Fruit fly (Drosophila melanogaster) whole organism, embryonic: ENCODE data around the gene Hph.

Source experiments
- B-H2 ChIP-seq: fragments of 200-800 bp; sonication (Bioruptor generic); optimal IDR thresholded peaks from 2 replicates; lab custom pipeline; 2018; ENCODE audit warnings: missing biosample characterization, mild to moderate bottlenecking, missing genetic modification characterization
- Blimp-1 ChIP-seq: fragments of 200-800 bp; sonication (Bioruptor generic); optimal IDR thresholded peaks from 3 replicates; lab custom pipeline; 2018; ENCODE audit warnings: missing biosample characterization, missing genetic modification characterization, mild to moderate bottlenecking, moderate library complexity, missing genetic modification reagents
- CG10274 ChIP-seq: fragments of 200-800 bp; sonication (Bioruptor generic); optimal IDR thresholded peaks from 3 replicates; lab custom pipeline; 2017; ENCODE audit warnings: missing biosample characterization, mild to moderate bottlenecking, missing genetic modification characterization
- CG10321 ChIP-seq: fragments of 200-800 bp; sonication (Bioruptor generic); IDR thresholded peaks from 2 replicates; pipeline ENCODE4 v1.3.6; 2022; ENCODE audit warnings: missing biosample characterization, missing genetic modification characterization
- CG10543 ChIP-seq: fragments of 200-800 bp; sonication (Bioruptor generic); optimal IDR thresholded peaks from 3 replicates; lab custom pipeline; 2017; ENCODE audit warnings: missing biosample characterization, mild to moderate bottlenecking, missing genetic modification characterization, moderate library complexity
- CG11398 ChIP-seq: fragments of 200-800 bp; sonication (Bioruptor generic); optimal IDR thresholded peaks from 2 replicates; lab custom pipeline; 2016; ENCODE audit warnings: missing biosample characterization, missing genetic modification characterization
- CG12236 ChIP-seq: fragments of 200-800 bp; sonication (Bioruptor generic); optimal IDR thresholded peaks from 2 replicates; lab custom pipeline; 2016; ENCODE audit warnings: missing biosample characterization, missing genetic modification characterization
- CG16813 ChIP-seq: fragments of 200-800 bp; sonication (Bioruptor generic); IDR thresholded peaks from 3 replicates; pipeline ENCODE4 v1.3.6; 2022; ENCODE audit warnings: missing biosample characterization, missing genetic modification characterization; ENCODE audit not compliant: partially characterized antibody
- CG17385 ChIP-seq: fragments of 200-800 bp; sonication (Bioruptor generic); optimal IDR thresholded peaks from 3 replicates; lab custom pipeline; 2018; ENCODE audit warnings: missing biosample characterization, mild to moderate bottlenecking, missing genetic modification characterization
- CG18011 ChIP-seq: fragments of 200-800 bp; sonication (Bioruptor generic); optimal IDR thresholded peaks from 2 replicates; lab custom pipeline; 2017; ENCODE audit warnings: missing biosample characterization, missing genetic modification characterization, mild to moderate bottlenecking, moderate library complexity, missing genotype
- CG34224 ChIP-seq: fragments of 200-800 bp; sonication (Bioruptor generic); IDR thresholded peaks from 3 replicates; pipeline ENCODE4 v1.3.6; 2022; ENCODE audit warnings: missing biosample characterization, missing genetic modification characterization; ENCODE audit not compliant: partially characterized antibody
- CG4820 ChIP-seq: fragments of 200-800 bp; sonication (Bioruptor generic); optimal IDR thresholded peaks from 3 replicates; lab custom pipeline; 2016; ENCODE audit warnings: missing biosample characterization, missing genetic modification characterization
- CG7963 ChIP-seq: fragments of 200-800 bp; sonication (Bioruptor generic); IDR thresholded peaks from 3 replicates; pipeline ENCODE4 v1.3.6; 2022; ENCODE audit warnings: missing biosample characterization, missing genetic modification characterization; ENCODE audit not compliant: partially characterized antibody
- CG9727 ChIP-seq: fragments of 200-800 bp; sonication (Bioruptor generic); optimal IDR thresholded peaks from 3 replicates; lab custom pipeline; 2017; ENCODE audit warnings: missing biosample characterization, mild to moderate bottlenecking, missing genetic modification characterization
- CoRest ChIP-seq: fragments of 200-800 bp; sonication (Bioruptor generic); optimal IDR thresholded peaks from 3 replicates; lab custom pipeline; 2018; ENCODE audit warnings: missing biosample characterization, mild to moderate bottlenecking, missing genetic modification characterization, moderate library complexity
- Dek ChIP-seq: fragments of 200-800 bp; sonication (Bioruptor generic); optimal IDR thresholded peaks from 3 replicates; lab custom pipeline; 2019; ENCODE audit warnings: missing biosample characterization, mild to moderate bottlenecking, missing genetic modification characterization, moderate library complexity
- E2f2 ChIP-seq: fragments of 200-800 bp; sonication (Bioruptor generic); IDR thresholded peaks from 2 replicates; pipeline ENCODE4 v1.3.6; 2022; ENCODE audit warnings: missing biosample characterization, missing genetic modification characterization
- Hey ChIP-seq: fragments of 200-800 bp; sonication (Bioruptor generic); optimal IDR thresholded peaks from 3 replicates; lab custom pipeline; 2018; ENCODE audit warnings: missing biosample characterization, mild to moderate bottlenecking, missing genetic modification characterization
- Hr78 ChIP-seq, 2 experiments: fragments of 200-800 bp in 1 of 2; fragments of >200 bp in 1 of 2; sonication (Bioruptor generic) in 1 of 2; optimal IDR thresholded peaks; 2 replicates each; lab custom pipeline; 2017 to 2019; ENCODE audit warnings: missing biosample characterization in 2 of 2, missing genetic modification characterization in 2 of 2, mild to moderate bottlenecking in 1 of 2, moderate library complexity in 1 of 2
- Lpt ChIP-seq: fragments of >200 bp; optimal IDR thresholded peaks from 2 replicates; lab custom pipeline; 2018; ENCODE audit warnings: missing biosample characterization, missing genetic modification characterization
- MBD-R2 ChIP-seq: fragments of 200-800 bp; sonication (Bioruptor generic); IDR thresholded peaks from 2 replicates; pipeline ENCODE4 v1.3.6; 2022; ENCODE audit warnings: missing biosample characterization, missing genetic modification characterization
- Optix ChIP-seq: fragments of 200-800 bp; sonication (Bioruptor generic); IDR thresholded peaks from 3 replicates; pipeline ENCODE4 v1.3.6; 2022; ENCODE audit warnings: missing biosample characterization, missing genetic modification characterization
- Rx ChIP-seq: fragments of 200-800 bp; sonication (Bioruptor generic); IDR thresholded peaks from 2 replicates; pipeline ENCODE4 v1.3.6; 2022; ENCODE audit warnings: missing biosample characterization, missing genetic modification characterization
- Scr ChIP-seq: fragments of 200-800 bp; sonication (Bioruptor generic); IDR thresholded peaks from 2 replicates; pipeline ENCODE4 v1.3.6; 2022; ENCODE audit warnings: missing biosample characterization, missing genetic modification characterization; ENCODE audit not compliant: partially characterized antibody
- Side ChIP-seq: fragments of 200-800 bp; sonication (Bioruptor generic); optimal IDR thresholded peaks from 2 replicates; lab custom pipeline; 2016; ENCODE audit warnings: missing biosample characterization, missing genetic modification characterization
- Sin3A ChIP-seq: fragments of >200 bp; optimal IDR thresholded peaks from 2 replicates; lab custom pipeline; 2018
- Spps ChIP-seq: fragments of 200-800 bp; sonication (Bioruptor generic); optimal IDR thresholded peaks from 2 replicates; lab custom pipeline; 2018; ENCODE audit warnings: missing biosample characterization, mild to moderate bottlenecking, missing genetic modification characterization
- Ssrp ChIP-seq: fragments of 200-800 bp; sonication (Bioruptor generic); optimal IDR thresholded peaks from 2 replicates; lab custom pipeline; 2018; ENCODE audit warnings: missing biosample characterization, mild to moderate bottlenecking, missing genetic modification characterization, moderate library complexity
- Trl ChIP-seq, 3 experiments: fragments of >200 bp in 2 of 3; fragments of 200-800 bp in 1 of 3; sonication (Bioruptor generic) in 1 of 3; optimal IDR thresholded peaks; 2 replicates in 1 of 3; 3 replicates in 2 of 3; lab custom pipeline; 2016 to 2017; ENCODE audit warnings: missing biosample characterization in 1 of 3, missing genetic modification characterization in 1 of 3
- aop ChIP-seq: fragments of 200-800 bp; sonication (Bioruptor generic); IDR thresholded peaks from 2 replicates; pipeline ENCODE4 v1.3.6; 2022; ENCODE audit warnings: missing biosample characterization, missing genetic modification characterization
- bab2 ChIP-seq: fragments of 200-800 bp; sonication (Bioruptor generic); optimal IDR thresholded peaks from 2 replicates; lab custom pipeline; 2016; ENCODE audit warnings: missing biosample characterization, missing genetic modification characterization
- chm ChIP-seq: fragments of 200-800 bp; sonication (Bioruptor generic); IDR thresholded peaks from 2 replicates; pipeline ENCODE4 v1.3.6; 2022; ENCODE audit warnings: missing biosample characterization, missing genetic modification characterization
- ci ChIP-seq: fragments of 200-800 bp; sonication (Bioruptor generic); IDR thresholded peaks from 3 replicates; pipeline ENCODE4 v1.3.6; 2022; ENCODE audit warnings: missing biosample characterization, missing genetic modification characterization
- dmrt11E ChIP-seq: fragments of 200-800 bp; sonication (Bioruptor generic); optimal IDR thresholded peaks from 3 replicates; lab custom pipeline; 2018; ENCODE audit warnings: missing biosample characterization, mild to moderate bottlenecking, missing genetic modification characterization, moderate library complexity
- fd96Cb ChIP-seq: fragments of 200-800 bp; sonication (Bioruptor generic); optimal IDR thresholded peaks from 2 replicates; lab custom pipeline; 2018; ENCODE audit warnings: missing biosample characterization, mild to moderate bottlenecking, missing genetic modification characterization, moderate library complexity
- grau ChIP-seq: fragments of 200-800 bp; optimal IDR thresholded peaks from 3 replicates; lab custom pipeline; 2019; ENCODE audit warnings: missing biosample characterization, mild to moderate bottlenecking, missing genetic modification characterization, moderate library complexity
- grn ChIP-seq: fragments of 200-800 bp; sonication (Bioruptor generic); optimal IDR thresholded peaks from 3 replicates; lab custom pipeline; 2017; ENCODE audit warnings: missing biosample characterization, missing genetic modification characterization
- ham ChIP-seq: fragments of 200-800 bp; sonication (Bioruptor generic); IDR thresholded peaks from 2 replicates; pipeline ENCODE4 v1.3.6; 2022; ENCODE audit warnings: missing biosample characterization, missing genetic modification characterization
- hkb ChIP-seq, 2 experiments: fragments of 200-800 bp in 1 of 2; fragments of >200 bp in 1 of 2; sonication (Bioruptor generic) in 1 of 2; IDR thresholded peaks in 1 of 2; optimal IDR thresholded peaks in 1 of 2; 2 replicates each; pipeline versions ENCODE4 v1.3.6 to Lab custom; 2017 to 2022; ENCODE audit warnings: missing biosample characterization in 1 of 2, missing genetic modification characterization in 1 of 2
- insv ChIP-seq, 2 experiments: fragments of 200-800 bp; sonication (Bioruptor generic); optimal IDR thresholded peaks; 3 replicates each; lab custom pipeline; 2016 to 2018; ENCODE audit warnings: missing biosample characterization in 2 of 2, missing genetic modification characterization in 2 of 2
- inv ChIP-seq: fragments of 200-800 bp; sonication (Bioruptor generic); IDR thresholded peaks from 2 replicates; pipeline ENCODE4 v1.3.6; 2022; ENCODE audit warnings: missing biosample characterization, missing genetic modification characterization; ENCODE audit not compliant: partially characterized antibody
- ken ChIP-seq: fragments of 200-800 bp; sonication (Bioruptor generic); IDR thresholded peaks from 3 replicates; pipeline ENCODE4 v1.3.6; 2022; ENCODE audit warnings: missing biosample characterization, missing genetic modification characterization
- nmo ChIP-seq: fragments of 200-800 bp; sonication (Bioruptor generic); optimal IDR thresholded peaks from 2 replicates; lab custom pipeline; 2018; ENCODE audit warnings: missing biosample characterization, mild to moderate bottlenecking, missing genetic modification characterization, moderate library complexity
- prd ChIP-seq, 3 experiments: fragments of >200 bp in 2 of 3; fragments of 200-800 bp in 1 of 3; sonication (Bioruptor generic) in 1 of 3; optimal IDR thresholded peaks in 2 of 3; IDR thresholded peaks in 1 of 3; 2 replicates in 2 of 3; 3 replicates in 1 of 3; pipeline versions ENCODE4 v1.3.6 to Lab custom; 2017 to 2022; ENCODE audit warnings: missing biosample characterization in 1 of 3, missing genetic modification characterization in 1 of 3
- twi ChIP-seq: fragments of 200-800 bp; optimal IDR thresholded peaks from 2 replicates; lab custom pipeline; 2019; ENCODE audit warnings: missing biosample characterization, mild to moderate bottlenecking, missing genetic modification characterization, moderate library complexity
- usp ChIP-seq: fragments of >200 bp; optimal IDR thresholded peaks from 2 replicates; lab custom pipeline; 2017; ENCODE audit warnings: missing biosample characterization, missing genetic modification characterization
- wdn ChIP-seq: fragments of 200-800 bp; sonication (Bioruptor generic); IDR thresholded peaks from 2 replicates; pipeline ENCODE4 v1.3.6; 2022; ENCODE audit warnings: missing biosample characterization, missing genetic modification characterization
- zfh1 ChIP-seq: fragments of 200-800 bp; sonication (Bioruptor generic); IDR thresholded peaks from 3 replicates; pipeline ENCODE4 v1.3.6; 2022; ENCODE audit warnings: missing biosample characterization, missing genetic modification characterization
- zfh2 ChIP-seq: fragments of 200-800 bp; sonication (Bioruptor generic); optimal IDR thresholded peaks from 2 replicates; lab custom pipeline; 2016; ENCODE audit warnings: missing biosample characterization, missing genetic modification characterization

Hph gene

DNA sequence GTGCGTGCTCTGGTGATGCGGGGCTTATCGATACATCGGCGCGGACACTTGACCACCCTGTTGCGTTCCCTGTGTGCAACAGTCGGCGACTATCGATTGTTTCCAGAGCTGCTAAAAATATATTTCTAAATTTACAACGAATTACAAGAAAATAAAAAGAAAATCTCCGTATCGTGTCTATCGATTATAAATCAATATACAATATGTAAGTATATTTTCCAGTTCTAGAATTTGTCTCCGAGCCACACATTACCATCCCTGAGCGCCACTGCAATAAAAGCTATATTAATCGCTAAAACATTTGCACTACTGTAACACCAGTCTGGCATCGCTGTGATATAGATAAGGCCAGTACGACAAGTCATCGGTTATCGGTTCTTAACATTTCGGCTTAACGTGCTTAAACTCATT, 24.6 kb upstream of the Hph start, which contains the start of the genes Kat60 and Mms19 (continued):
- peak; percentile 58 for TF ChIP-seq bab2 (GFP tag; lab: Kevin White, UChicago)
- peak; percentile 75 for TF ChIP-seq CoRest (tag; lab: Kevin White, UChicago)
- TF ChIP-seq CG34224 (GFP tag; lab: Robert Waterston, UW): peak; percentile 88
- no peak for TF ChIP-seq grn (GFP tag; lab: Kevin White, UChicago)
- peak; percentile 32 for TF ChIP-seq chm (GFP tag; lab: Robert Waterston, UW)
- 0 out of 2 replicates have a peak, but pooled peaks have one; percentile 36 for TF ChIP-seq E2f2
- TF ChIP-seq ham (GFP tag; lab: Robert Waterston, UW): no peak
- no peak for TF ChIP-seq Spps
- TF ChIP-seq CG11398 (GFP tag; lab: Kevin White, UChicago): no peak
- TF ChIP-seq grau (tag; lab: Kevin White, UChicago): no peak
- peak; percentile 50 for TF ChIP-seq CG10543 (GFP tag; lab: Kevin White, UChicago)
- peak; percentile 100 for TF ChIP-seq Sin3A (lab: Kevin White, UChicago)
- peak; percentile 54; the same call in 1 of the 2 replicates for TF ChIP-seq wdn (GFP tag; lab: Robert Waterston, UW)
- peak; percentile 88 for TF ChIP-seq nmo (GFP tag; lab: Kevin White, UChicago)
- TF ChIP-seq hkb (optimal IDR thresholded peaks at IDR 0.05; lab: Kevin White, UChicago): peak; percentile 89
- TF ChIP-seq hkb (GFP tag; IDR thresholded peaks at IDR 0.05; lab: Robert Waterston, UW): peak; percentile 55; the same call in 1 of the 2 replicates
- TF ChIP-seq Rx (GFP tag; lab: Robert Waterston, UW): 0 out of 2 replicates have a peak, but pooled peaks have one; percentile 30
- TF ChIP-seq CG10321: no peak
- peak; percentile 28 for TF ChIP-seq Side (GFP tag; lab: Kevin White, UChicago)
- peak; percentile 65; the same call in 2 of the 3 replicates for TF ChIP-seq ken (GFP tag; lab: Robert Waterston, UW)
- TF ChIP-seq insv (GFP tag; optimal IDR thresholded peaks at IDR 0.05; lab: Kevin White, UChicago): peak in 1 of 2 experiments; percentile 32
- TF ChIP-seq CG10274 (GFP tag; lab: Kevin White, UChicago): no peak
- TF ChIP-seq twi (tag; lab: Kevin White, UChicago): no peak
- no peak for TF ChIP-seq Blimp-1 (GFP tag; lab: Kevin White, UChicago)
- TF ChIP-seq prd (optimal IDR thresholded peaks at IDR 0.05; lab: Kevin White, UChicago): no peak
- TF ChIP-seq prd (GFP tag; IDR thresholded peaks at IDR 0.05; lab: Robert Waterston, UW): peak; percentile 84
- TF ChIP-seq zfh1: peak; percentile 69; the same call in 2 of the 3 replicates
- no peak for TF ChIP-seq Trl (optimal IDR thresholded peaks at IDR 0.05; lab: Kevin White, UChicago)
- peak; percentile 66 for TF ChIP-seq Trl (GFP tag; optimal IDR thresholded peaks at IDR 0.05; lab: Kevin White, UChicago)
- peak; percentile 97 for TF ChIP-seq Scr (GFP tag; lab: Robert Waterston, UW)
- TF ChIP-seq inv: peak; percentile 96
- peak; percentile 59; the same call in 2 of the 3 replicates for TF ChIP-seq ci (GFP tag; lab: Robert Waterston, UW)
- peak; percentile 87 for TF ChIP-seq zfh2 (GFP tag; lab: Kevin White, UChicago)
- TF ChIP-seq Optix: peak; percentile 39; the same call in 2 of the 3 replicates
- no peak for TF ChIP-seq usp
- peak; percentile 44 for TF ChIP-seq CG4820
- TF ChIP-seq CG18011 (GFP tag; lab: Kevin White, UChicago): peak; percentile 7
- no peak for TF ChIP-seq Dek (tag; lab: Kevin White, UChicago)
- TF ChIP-seq CG7963 (GFP tag; lab: Robert Waterston, UW): peak; percentile 92
- peak; percentile 97 for TF ChIP-seq CG16813 (GFP tag; lab: Robert Waterston, UW)
- TF ChIP-seq CG9727 (GFP tag; lab: Kevin White, UChicago): peak; percentile 76
- peak; percentile 56 for TF ChIP-seq Ssrp (tag; lab: Kevin White, UChicago)
- peak; percentile 12 for TF ChIP-seq fd96Cb (tag; lab: Kevin White, UChicago)
- no peak for TF ChIP-seq CG12236
- no peak for TF ChIP-seq CG17385
- peak; percentile 62 for TF ChIP-seq dmrt11E
- no peak for TF ChIP-seq B-H2 (GFP tag; lab: Kevin White, UChicago)
- no peak for TF ChIP-seq Lpt (GFP tag; lab: Kevin White, UChicago)
- TF ChIP-seq aop (GFP tag; lab: Robert Waterston, UW): no peak
- TF ChIP-seq Hr78 (GFP tag; optimal IDR thresholded peaks at IDR 0.05; lab: Kevin White, UChicago): no peak
- peak; percentile 58 for TF ChIP-seq MBD-R2 (GFP tag; lab: Robert Waterston, UW)
- no peak for TF ChIP-seq Hey (tag; lab: Kevin White, UChicago)
